Worm (Caenorhabditis elegans): ENCODE data around the gene gss-1.
A peak's percentile ranks its signal among the peaks of the same experiment; 100 is the strongest.

The gss-1 gene

ce11 chrII:9374807-9375206 is 41.4 kb downstream of the gss-1 start, which contains the start of gene C06C3.12:
C06C3.12 (plus strand) TSS chrII:9375107.
- TF ChIP-seq fos-1 (tag; optimal IDR thresholded peaks at IDR 0.05) = peak; percentile 24
- no peak for TF ChIP-seq nhr-23 (tag; optimal IDR thresholded peaks at IDR 0.05)

DNA sequence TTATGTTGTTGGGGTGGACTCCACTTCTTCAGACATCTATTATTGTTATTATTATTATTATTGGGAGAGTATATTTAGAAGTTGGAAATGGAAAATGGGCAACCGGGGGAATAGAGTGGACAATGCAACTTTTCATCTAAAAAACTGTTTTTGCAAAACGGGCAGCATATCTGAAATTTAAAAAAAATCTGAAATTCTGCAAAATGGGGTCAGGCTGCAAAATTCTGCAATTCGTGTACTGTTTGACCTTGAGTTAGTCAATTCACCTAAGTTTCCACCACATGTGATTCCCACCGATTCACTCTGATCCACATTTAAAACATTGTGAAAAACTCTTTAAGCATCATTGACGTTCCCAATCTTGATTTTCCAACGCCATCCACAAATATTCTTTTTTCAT is 43.2 kb downstream of the gss-1 start, which contains the start of gene C06C3.4:
C06C3.4 (plus strand) TSS at position 301 of the 400 bp plus-strand sequence.
- no peak for TF ChIP-seq egl-27 (tag; optimal IDR thresholded peaks at IDR 0.05)
- TF ChIP-seq sem-4 (tag; optimal IDR thresholded peaks at IDR 0.05) = no peak
- TF ChIP-seq F13H6.1 (tag; optimal IDR thresholded peaks at IDR 0.05) = no peak
- no peak for TF ChIP-seq alr-1 (tag; optimal IDR thresholded peaks at IDR 0.05)
- no peak for TF ChIP-seq ama-1 (optimal IDR thresholded peaks at IDR 0.05)
- no peak for TF ChIP-seq ceh-16 (tag; optimal IDR thresholded peaks at IDR 0.05)
- TF ChIP-seq lin-13 (GFP tag; optimal IDR thresholded peaks at IDR 0.05) = no peak

DNA sequence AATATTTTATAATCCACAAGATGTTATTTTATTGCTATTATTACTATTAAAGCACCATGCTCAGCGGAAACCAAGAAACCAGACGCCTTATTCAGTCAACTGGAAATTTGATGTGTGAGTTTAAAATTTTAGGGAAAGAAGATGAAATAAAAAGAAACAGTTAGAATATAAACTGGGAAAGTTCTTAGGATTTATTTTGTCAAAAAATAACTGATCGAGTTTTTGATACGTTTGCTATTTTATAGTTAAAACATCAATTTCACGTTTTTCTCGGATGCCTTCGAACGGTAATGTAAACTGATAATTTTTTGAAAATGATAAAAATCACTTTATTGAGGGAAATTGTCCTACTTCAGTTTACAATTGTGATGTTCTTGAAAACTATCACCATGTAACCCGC is 43.8 kb downstream of the gss-1 start, which contains the start of gene C06C3.3:
C06C3.3 (minus strand) TSS at position 101 of the 400 bp plus-strand sequence.
- no peak for TF ChIP-seq nhr-129 (tag; optimal IDR thresholded peaks at IDR 0.05)
- TF ChIP-seq mbf-1 (tag; optimal IDR thresholded peaks at IDR 0.05) = no peak
- TF ChIP-seq ztf-11 (tag; optimal IDR thresholded peaks at IDR 0.05) = no peak

DNA sequence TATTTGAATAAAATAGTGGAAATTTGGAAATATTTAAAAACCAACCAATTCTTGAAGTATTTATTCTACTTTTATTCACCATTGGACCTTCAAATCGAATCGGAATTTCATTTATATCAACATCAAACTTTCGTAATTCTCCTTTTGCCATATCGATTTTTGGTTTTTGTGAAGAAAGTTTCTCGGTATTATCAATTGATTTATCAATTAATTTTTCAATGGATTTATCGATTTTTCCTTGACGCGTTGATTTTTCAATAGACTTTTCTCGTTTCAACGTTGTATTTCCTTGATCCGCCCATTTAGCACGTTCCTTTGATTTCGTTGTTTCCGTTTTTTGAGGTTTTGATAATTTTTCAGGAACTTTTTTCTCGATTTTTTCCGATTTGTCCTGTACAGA is 46.8 kb downstream of the gss-1 start:
- TF ChIP-seq lin-11 (tag; optimal IDR thresholded peaks at IDR 0.05) = no peak
- no peak for TF ChIP-seq nhr-10 (tag; optimal IDR thresholded peaks at IDR 0.05)
- no peak for TF ChIP-seq zag-1 (tag; optimal IDR thresholded peaks at IDR 0.05)
- TF ChIP-seq fos-1 (tag; optimal IDR thresholded peaks at IDR 0.05) = no peak
- TF ChIP-seq mab-5 (tag; optimal IDR thresholded peaks at IDR 0.05) = no peak
- no peak for TF ChIP-seq ztf-11 (tag; optimal IDR thresholded peaks at IDR 0.05)
- TF ChIP-seq lin-13 (GFP tag; optimal IDR thresholded peaks at IDR 0.05) = no peak
- TF ChIP-seq ceh-82 (tag; optimal IDR thresholded peaks at IDR 0.05) = no peak
- no peak for TF ChIP-seq ZK546.5 (tag; optimal IDR thresholded peaks at IDR 0.05)
- TF ChIP-seq mdl-1 (tag; optimal IDR thresholded peaks at IDR 0.05) = no peak
- TF ChIP-seq nhr-12 (tag; optimal IDR thresholded peaks at IDR 0.05) = no peak
- TF ChIP-seq F13H6.1 (tag; optimal IDR thresholded peaks at IDR 0.05) = no peak
- no peak for TF ChIP-seq unc-62 (GFP tag; optimal IDR thresholded peaks at IDR 0.05)
- no peak for TF ChIP-seq elt-1 (tag; optimal IDR thresholded peaks at IDR 0.05)
- TF ChIP-seq sma-3 (GFP tag; optimal IDR thresholded peaks at IDR 0.05) = no peak
- TF ChIP-seq crh-2 (tag; optimal IDR thresholded peaks at IDR 0.05) = no peak
- no peak for TF ChIP-seq C34F6.9 (tag; optimal IDR thresholded peaks at IDR 0.05)

All from whole organism, L2 larva.